Fruit fly (Drosophila melanogaster) S2 (cell line): ENCODE data around the gene CG8891.

Experiments
- CG8478 ChIP-seq: fragments of >200 bp; optimal IDR thresholded peaks from 2 replicates; lab custom pipeline; 2018
- CTCF ChIP-seq, 2 experiments: fragments of >200 bp; optimal IDR thresholded peaks; 2 replicates each; lab custom pipeline; 2018

Gene CG8891

dm6 chr2L:4981278-4981966 lies 2.2 kb upstream of the CG8891 start, which contains the start of the genes CG8892 and CG34126:
TSS of gene CG8892 (minus strand) at chr2L:4981592.
TSS of gene CG34126 (plus strand) at chr2L:4981614.
- TF ChIP-seq CTCF (optimal IDR thresholded peaks at IDR 0.05; lab: Kevin White, UChicago) (no peak), CG8478 (lab: Kevin White, UChicago) (no peak)

- TF ChIP-seq CG8478 (lab: Kevin White, UChicago) = no peak
Observed at dm6 chr2L:4976988-4977551, 2.1 kb downstream of the CG8891 start, which contains the start of the genes Gmd and CG3792. TSS of gene Gmd (minus strand) at chr2L:4977023. TSS of gene CG3792 (plus strand) at chr2L:4977312.

dm6 chr2L:4973731-4974415 lies 5.3 kb downstream of the CG8891 start, which contains the start of gene mRpL28:
TSS of gene mRpL28 (plus strand) at chr2L:4973976.
- no peak for TF ChIP-seq CG8478 (lab: Kevin White, UChicago)
- TF ChIP-seq CTCF (optimal IDR thresholded peaks at IDR 0.05; lab: Kevin White, UChicago) = no peak

- no peak for TF ChIP-seq CG8478 (lab: Kevin White, UChicago)
- TF ChIP-seq CTCF (optimal IDR thresholded peaks at IDR 0.05; lab: Kevin White, UChicago) = peak in 1 of 2 experiments; percentile 16
Observed at dm6 chr2L:4971329-4971798, 7.8 kb downstream of the CG8891 start, which contains the start of gene CG14043. TSS of gene CG14043 (plus strand) at chr2L:4971702.

- TF ChIP-seq CG8478 (lab: Kevin White, UChicago) = no peak
- TF ChIP-seq CTCF (optimal IDR thresholded peaks at IDR 0.05; lab: Kevin White, UChicago) = no peak
Observed at dm6 chr2L:4968767-4969166, 10.4 kb downstream of the CG8891 start, which contains the start of the genes Scox and Polr1C. TSS of gene Scox (minus strand) at chr2L:4968935. TSS of gene Polr1C (plus strand) at chr2L:4969004.

- TF ChIP-seq CTCF (optimal IDR thresholded peaks at IDR 0.05; lab: Kevin White, UChicago) = no peak
- no peak for TF ChIP-seq CG8478 (lab: Kevin White, UChicago)
Observed at dm6 chr2L:4967511-4967910, 11.7 kb downstream of the CG8891 start, which contains the start of gene eIF3i. TSS of gene eIF3i (minus strand) at chr2L:4967775.

dm6 chr2L:4965923-4966322 lies 13.3 kb downstream of the CG8891 start:
- TF ChIP-seq CG8478 (lab: Kevin White, UChicago) (no peak), CTCF (optimal IDR thresholded peaks at IDR 0.05; lab: Kevin White, UChicago) (no peak)

dm6 chr2L:4965420-4965819 lies 13.8 kb downstream of the CG8891 start, which contains the start of gene CG34125:
TSS of gene CG34125 (plus strand) at chr2L:4965673.
- TF ChIP-seq CG8478 (lab: Kevin White, UChicago) (no peak), CTCF (optimal IDR thresholded peaks at IDR 0.05; lab: Kevin White, UChicago) (no peak)

- TF ChIP-seq CG8478 (lab: Kevin White, UChicago) = no peak
- TF ChIP-seq CTCF (optimal IDR thresholded peaks at IDR 0.05; lab: Kevin White, UChicago) = no peak
Observed at dm6 chr2L:4958111-4958510, 21.1 kb downstream of the CG8891 start, which contains the start of gene CG34124. TSS of gene CG34124 (plus strand) at chr2L:4958411.

- TF ChIP-seq CG8478 (lab: Kevin White, UChicago) = no peak
- TF ChIP-seq CTCF (optimal IDR thresholded peaks at IDR 0.05; lab: Kevin White, UChicago) = no peak
Observed at dm6 chr2L:4955094-4955823, 23.9 kb downstream of the CG8891 start, which contains the start of the genes Jon25Bi and Marcal1. TSS of gene Jon25Bi (minus strand) at chr2L:4955144. TSS of gene Marcal1 (plus strand) at chr2L:4955509.

- TF ChIP-seq CTCF (optimal IDR thresholded peaks at IDR 0.05; lab: Kevin White, UChicago) = no peak
- TF ChIP-seq CG8478 (lab: Kevin White, UChicago) = no peak
Observed at dm6 chr2L:4953086-4953570, 26.1 kb downstream of the CG8891 start, which contains the start of gene Jon25Bii. TSS of gene Jon25Bii (minus strand) at chr2L:4953136.

- no peak for TF ChIP-seq CG8478 (lab: Kevin White, UChicago)
- TF ChIP-seq CTCF (optimal IDR thresholded peaks at IDR 0.05; lab: Kevin White, UChicago) = no peak
Observed at dm6 chr2L:4950667-4951066, 28.5 kb downstream of the CG8891 start, which contains the start of gene Jon25Biii. TSS of gene Jon25Biii (minus strand) at chr2L:4950767.

- no peak for TF ChIP-seq CG8478 (lab: Kevin White, UChicago)
- peak in 1 of 2 experiments; percentile 41 for TF ChIP-seq CTCF (optimal IDR thresholded peaks at IDR 0.05; lab: Kevin White, UChicago)
Observed at dm6 chr2L:4949453-4950045, 29.6 kb downstream of the CG8891 start, which contains the start of gene jet. TSS of gene jet (minus strand) at chr2L:4949784.
